Fruit fly (Drosophila melanogaster) whole organism, wandering third instar larva: ENCODE data around the gene CG10862.

ENCODE experiments used
- CG32264 ChIP-seq: fragments of 200-800 bp; sonication (Bioruptor generic); optimal IDR thresholded peaks from 2 replicates; lab custom pipeline; 2016; ENCODE audit warnings: missing biosample characterization, missing genetic modification characterization
- CG9705 ChIP-seq: fragments of 200-800 bp; sonication (Bioruptor generic); optimal IDR thresholded peaks from 2 replicates; lab custom pipeline; 2018; ENCODE audit warnings: missing biosample characterization, mild to moderate bottlenecking, missing genetic modification characterization
- CrebA ChIP-seq: fragments of 200-800 bp; sonication (Bioruptor generic); optimal IDR thresholded peaks from 2 replicates; lab custom pipeline; 2016; ENCODE audit warnings: missing biosample characterization, mild to moderate bottlenecking, missing genetic modification characterization, borderline replicate concordance
- Dfd ChIP-seq: fragments of >200 bp; optimal IDR thresholded peaks from 2 replicates; lab custom pipeline; 2017; ENCODE audit warnings: missing biosample characterization, missing genetic modification characterization
- Dif ChIP-seq: fragments of 200-275, 200-300 bp; sonication (Bioruptor generic); optimal IDR thresholded peaks from 2 replicates; lab custom pipeline; 2018; ENCODE audit warnings: missing biosample characterization, missing genetic modification characterization; ENCODE audit not compliant: partially characterized antibody
- GATAd ChIP-seq: sonication (Bioruptor generic); optimal IDR thresholded peaks from 2 replicates; lab custom pipeline; 2016; ENCODE audit warnings: missing biosample characterization, missing genetic modification characterization
- HLH106 ChIP-seq: fragments of 200-800 bp; optimal IDR thresholded peaks from 3 replicates; lab custom pipeline; 2019; ENCODE audit warnings: missing biosample characterization, mild to moderate bottlenecking, missing genetic modification characterization, moderate library complexity
- Hnf4 ChIP-seq: fragments of 200-800 bp; sonication (Bioruptor generic); optimal IDR thresholded peaks from 2 replicates; lab custom pipeline; 2016; ENCODE audit warnings: missing biosample characterization, mild to moderate bottlenecking, missing genetic modification characterization
- Hr78 ChIP-seq: fragments of >200 bp; optimal IDR thresholded peaks from 2 replicates; lab custom pipeline; 2017; ENCODE audit warnings: missing biosample characterization, missing genetic modification characterization
- Hr83 ChIP-seq: fragments of 200-300 bp; sonication (Bioruptor generic); optimal IDR thresholded peaks from 2 replicates; lab custom pipeline; 2016; ENCODE audit warnings: missing biosample characterization, mild to moderate bottlenecking, missing genetic modification characterization, moderate library complexity; ENCODE audit not compliant: poor library complexity, severe bottlenecking
- Jra ChIP-seq: sonication (Bioruptor generic); optimal IDR thresholded peaks from 2 replicates; lab custom pipeline; 2016; ENCODE audit warnings: missing biosample characterization, missing genetic modification characterization
- Mio ChIP-seq: sonication (Bioruptor generic); optimal IDR thresholded peaks from 2 replicates; lab custom pipeline; 2016; ENCODE audit warnings: missing biosample characterization, missing genetic modification characterization
- N ChIP-seq: fragments of >200 bp; optimal IDR thresholded peaks from 2 replicates; lab custom pipeline; 2018; ENCODE audit warnings: missing biosample characterization, missing external identifiers, missing genetic modification characterization
- OdsH ChIP-seq: fragments of 200-800 bp; sonication (Bioruptor generic); optimal IDR thresholded peaks from 2 replicates; lab custom pipeline; 2016; ENCODE audit warnings: missing biosample characterization, mild to moderate bottlenecking, missing genetic modification characterization
- Rel ChIP-seq, 2 experiments: fragments of 200-800 bp; sonication (Bioruptor generic) in 1 of 2; optimal IDR thresholded peaks; 2 replicates in 1 of 2; 3 replicates in 1 of 2; lab custom pipeline; 2016 to 2019; ENCODE audit warnings: mild to moderate bottlenecking in 2 of 2, missing biosample characterization in 2 of 2, missing genetic modification characterization in 2 of 2, moderate library complexity in 1 of 2
- Sp1 ChIP-seq: fragments of 200-800 bp; sonication (Bioruptor generic); optimal IDR thresholded peaks from 3 replicates; lab custom pipeline; 2019; ENCODE audit warnings: missing biosample characterization, mild to moderate bottlenecking, missing genetic modification characterization, moderate library complexity
- Vsx2 ChIP-seq: fragments of 200-300, 225-300 bp; sonication (Bioruptor generic); optimal IDR thresholded peaks from 2 replicates; lab custom pipeline; 2018; ENCODE audit warnings: missing biosample characterization, missing genetic modification characterization; ENCODE audit not compliant: partially characterized antibody
- brk ChIP-seq: fragments of 200-800 bp; sonication (Bioruptor generic); optimal IDR thresholded peaks from 2 replicates; lab custom pipeline; 2016; ENCODE audit warnings: missing biosample characterization, mild to moderate bottlenecking, missing genetic modification characterization
- dl ChIP-seq, 2 experiments: fragments of 175-275, 200-275 bp in 1 of 2; fragments of 200-275 bp in 1 of 2; sonication (Bioruptor generic); optimal IDR thresholded peaks; lab custom pipeline; 2018; ENCODE audit warnings: mild to moderate bottlenecking in 2 of 2, missing biosample characterization in 2 of 2, missing genetic modification characterization in 2 of 2, moderate library complexity in 2 of 2; ENCODE audit not compliant: partially characterized antibody in 2 of 2, insufficient read depth in 1 of 2
- dmrt93B ChIP-seq: fragments of 200-800 bp; sonication (Bioruptor generic); optimal IDR thresholded peaks from 2 replicates; lab custom pipeline; 2018; ENCODE audit warnings: missing biosample characterization, mild to moderate bottlenecking, missing genetic modification characterization
- ey ChIP-seq: fragments of 200-800 bp; sonication (Bioruptor generic); optimal IDR thresholded peaks from 2 replicates; lab custom pipeline; 2016; ENCODE audit warnings: missing biosample characterization, missing genetic modification characterization
- foxo ChIP-seq, 2 experiments: fragments of 200-800 bp; sonication (Bioruptor generic); optimal IDR thresholded peaks; 2 replicates in 1 of 2; 3 replicates in 1 of 2; lab custom pipeline; 2016 to 2017; ENCODE audit warnings: missing biosample characterization in 2 of 2, missing genetic modification characterization in 2 of 2
- fru ChIP-seq: fragments of 200-800 bp; sonication (Bioruptor generic); optimal IDR thresholded peaks from 3 replicates; lab custom pipeline; 2016; ENCODE audit warnings: missing biosample characterization, mild to moderate bottlenecking, missing genetic modification characterization
- h ChIP-seq: fragments of 200-800 bp; sonication (Bioruptor generic); optimal IDR thresholded peaks from 3 replicates; lab custom pipeline; 2016; ENCODE audit warnings: missing biosample characterization, mild to moderate bottlenecking, missing genetic modification characterization
- jim ChIP-seq: fragments of 175-275, 200-325 bp; sonication (Bioruptor generic); optimal IDR thresholded peaks from 2 replicates; lab custom pipeline; 2016; ENCODE audit warnings: missing biosample characterization, mild to moderate bottlenecking, missing genetic modification characterization
- lola ChIP-seq: fragments of >200 bp; optimal IDR thresholded peaks from 2 replicates; lab custom pipeline; 2017; ENCODE audit warnings: missing biosample characterization, missing genetic modification characterization
- pan ChIP-seq: fragments of >200 bp; optimal IDR thresholded peaks from 2 replicates; lab custom pipeline; 2017
- psq ChIP-seq: fragments of 200-800 bp; sonication (Bioruptor generic); optimal IDR thresholded peaks from 3 replicates; lab custom pipeline; 2017; ENCODE audit warnings: missing biosample characterization, mild to moderate bottlenecking, missing genetic modification characterization, moderate library complexity
- rgr ChIP-seq: fragments of 200-800 bp; sonication (Bioruptor generic); optimal IDR thresholded peaks from 3 replicates; lab custom pipeline; 2016; ENCODE audit warnings: missing biosample characterization, mild to moderate bottlenecking, missing genetic modification characterization
- sage ChIP-seq: fragments of 200-800 bp; sonication (Bioruptor generic); optimal IDR thresholded peaks from 2 replicates; lab custom pipeline; 2016; ENCODE audit warnings: missing biosample characterization, mild to moderate bottlenecking, missing genetic modification characterization
- sv ChIP-seq: fragments of 200-800 bp; sonication (Bioruptor generic); optimal IDR thresholded peaks from 3 replicates; lab custom pipeline; 2016; ENCODE audit warnings: missing biosample characterization, missing genetic modification characterization
- tai ChIP-seq: sonication (Bioruptor generic); optimal IDR thresholded peaks from 2 replicates; lab custom pipeline; 2016; ENCODE audit warnings: missing biosample characterization, missing genetic modification characterization
- usp ChIP-seq: fragments of >200 bp; optimal IDR thresholded peaks from 2 replicates; lab custom pipeline; 2017; ENCODE audit warnings: missing biosample characterization, missing genetic modification characterization
- woc ChIP-seq: sonication (Bioruptor generic); optimal IDR thresholded peaks from 2 replicates; lab custom pipeline; 2016; ENCODE audit warnings: missing biosample characterization, mild to moderate bottlenecking, missing genetic modification characterization

CG10862 gene

dm6 chr3L:3644337-3645027, 10.1 kb downstream of the CG10862 start:
- TF ChIP-seq Dfd (GFP tag; lab: Kevin White, UChicago) (peak; percentile 95), brk (no peak), Rel (GFP tag; optimal IDR thresholded peaks at IDR 0.05; lab: Kevin White, UChicago) (no peak), Rel (tag; optimal IDR thresholded peaks at IDR 0.05; lab: Kevin White, UChicago) (no peak), Dif (no peak), CG32264 (GFP tag; lab: Kevin White, UChicago) (no peak)

- TF ChIP-seq Sp1 (no peak), CrebA (GFP tag; lab: Kevin White, UChicago) (no peak), rgr (GFP tag; lab: Kevin White, UChicago) (no peak), usp (GFP tag; lab: Kevin White, UChicago) (no peak), foxo (GFP tag; optimal IDR thresholded peaks at IDR 0.05; lab: Kevin White, UChicago) (no peak), GATAd (GFP tag; lab: Kevin White, UChicago) (no peak), HLH106 (tag; lab: Kevin White, UChicago) (no peak), woc (no peak), fru (no peak), pan (lab: Kevin White, UChicago) (no peak), Jra (GFP tag; lab: Kevin White, UChicago) (no peak), Hr78 (GFP tag; lab: Kevin White, UChicago) (no peak), CG32264 (GFP tag; lab: Kevin White, UChicago) (no peak), h (GFP tag; lab: Kevin White, UChicago) (no peak)
These were observed 13.7 kb downstream of the CG10862 start for dm6 chr3L:3640916-3641315.

dm6 chr3L:3639324-3639723, 15.2 kb downstream of the CG10862 start:
- TF ChIP-seq sage (GFP tag; lab: Kevin White, UChicago) (no peak), HLH106 (tag; lab: Kevin White, UChicago) (no peak), Rel (GFP tag; optimal IDR thresholded peaks at IDR 0.05; lab: Kevin White, UChicago) (no peak), Rel (tag; optimal IDR thresholded peaks at IDR 0.05; lab: Kevin White, UChicago) (no peak), Mio (GFP tag; lab: Kevin White, UChicago) (no peak), CG32264 (GFP tag; lab: Kevin White, UChicago) (no peak), dmrt93B (GFP tag; lab: Kevin White, UChicago) (no peak), pan (lab: Kevin White, UChicago) (no peak), fru (no peak), lola (GFP tag; lab: Kevin White, UChicago) (no peak), brk (no peak), Vsx2 (GFP tag; lab: Kevin White, UChicago) (no peak), CG9705 (GFP tag; lab: Kevin White, UChicago) (no peak), N (GFP tag; lab: Kevin White, UChicago) (no peak), foxo (GFP tag; optimal IDR thresholded peaks at IDR 0.05; lab: Kevin White, UChicago) (no peak), Dif (no peak), jim (GFP tag; lab: Kevin White, UChicago) (no peak)
- TF ChIP-seq, all 38 proteins: peak for 0

dm6 chr3L:3638587-3639312, 15.8 kb downstream of the CG10862 start:
- TF ChIP-seq brk (no peak), dl (GFP tag; optimal IDR thresholded peaks at IDR 0.05; lab: Kevin White, UChicago; ENCODE audit: insufficient read depth in 1 of 2, partially characterized antibody in 2 of 2) (no peak), dmrt93B (GFP tag; lab: Kevin White, UChicago) (no peak), Rel (GFP tag; optimal IDR thresholded peaks at IDR 0.05; lab: Kevin White, UChicago) (no peak), Rel (tag; optimal IDR thresholded peaks at IDR 0.05; lab: Kevin White, UChicago) (no peak), h (GFP tag; lab: Kevin White, UChicago) (no peak), HLH106 (tag; lab: Kevin White, UChicago) (no peak), sv (GFP tag; lab: Kevin White, UChicago) (peak; percentile 59), Mio (GFP tag; lab: Kevin White, UChicago) (no peak), lola (GFP tag; lab: Kevin White, UChicago) (no peak), Hnf4 (GFP tag; lab: Kevin White, UChicago) (peak; percentile 22), woc (no peak), psq (GFP tag; lab: Kevin White, UChicago) (no peak), sage (GFP tag; lab: Kevin White, UChicago) (no peak), OdsH (GFP tag; lab: Kevin White, UChicago) (peak; percentile 41), Vsx2 (GFP tag; lab: Kevin White, UChicago) (no peak), Hr83 (GFP tag; lab: Kevin White, UChicago) (no peak), pan (lab: Kevin White, UChicago) (no peak), fru (peak; percentile 16), jim (GFP tag; lab: Kevin White, UChicago) (no peak), Sp1 (no peak), tai (GFP tag; lab: Kevin White, UChicago) (no peak), Dif (no peak), N (GFP tag; lab: Kevin White, UChicago) (no peak), ey (GFP tag; lab: Kevin White, UChicago) (peak; percentile 27), rgr (GFP tag; lab: Kevin White, UChicago) (peak; percentile 55), foxo (GFP tag; optimal IDR thresholded peaks at IDR 0.05; lab: Kevin White, UChicago) (peak in 1 of 2 experiments; percentile 31)
